Worm (Caenorhabditis elegans): Measurements from ENCODE around the gene F08G2.5.

DNA sequence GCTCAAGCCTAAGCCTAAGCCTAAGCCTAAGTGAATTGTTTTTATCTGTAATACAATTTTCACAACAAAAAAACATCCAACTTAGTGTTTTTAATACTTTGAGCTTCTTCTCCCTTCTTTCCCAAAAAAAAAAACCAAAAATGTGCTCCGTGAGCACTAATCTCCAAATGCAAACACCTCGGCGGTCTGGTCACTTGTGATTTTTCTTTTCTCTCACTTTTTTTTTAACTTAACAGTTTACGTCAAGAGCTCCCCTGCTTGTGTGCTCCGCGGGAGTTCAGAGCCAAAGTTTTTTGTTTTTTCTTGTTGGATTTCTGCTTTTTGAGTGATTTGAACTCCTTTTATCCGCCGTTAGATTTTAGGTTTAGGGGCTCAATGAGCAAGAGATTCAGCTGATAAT is 27.2 kb downstream of the F08G2.5 start:
- TF ChIP-seq zag-1 (tag; optimal IDR thresholded peaks at IDR 0.05) (no peak), elt-1 (tag; optimal IDR thresholded peaks at IDR 0.05) (no peak), unc-62 (GFP tag; optimal IDR thresholded peaks at IDR 0.05) (no peak), skn-1 (tag; optimal IDR thresholded peaks at IDR 0.05) (no peak), nhr-12 (tag; optimal IDR thresholded peaks at IDR 0.05) (no peak), sma-3 (GFP tag; optimal IDR thresholded peaks at IDR 0.05) (no peak), sem-4 (tag; optimal IDR thresholded peaks at IDR 0.05) (no peak), ztf-4 (tag; optimal IDR thresholded peaks at IDR 0.05) (no peak), blmp-1 (tag; optimal IDR thresholded peaks at IDR 0.05; ENCODE audit: insufficient read depth) (no peak), egl-27 (tag; optimal IDR thresholded peaks at IDR 0.05) (no peak), snpc-4 (tag; optimal IDR thresholded peaks at IDR 0.05) (no peak), ZK546.5 (tag; optimal IDR thresholded peaks at IDR 0.05) (no peak), fos-1 (tag; optimal IDR thresholded peaks at IDR 0.05) (no peak), dmd-4 (tag; optimal IDR thresholded peaks at IDR 0.05) (no peak)

Data from whole organism, L2 larva.